Fruit fly (Drosophila melanogaster): Measurements from ENCODE around the gene nan.

DNA sequence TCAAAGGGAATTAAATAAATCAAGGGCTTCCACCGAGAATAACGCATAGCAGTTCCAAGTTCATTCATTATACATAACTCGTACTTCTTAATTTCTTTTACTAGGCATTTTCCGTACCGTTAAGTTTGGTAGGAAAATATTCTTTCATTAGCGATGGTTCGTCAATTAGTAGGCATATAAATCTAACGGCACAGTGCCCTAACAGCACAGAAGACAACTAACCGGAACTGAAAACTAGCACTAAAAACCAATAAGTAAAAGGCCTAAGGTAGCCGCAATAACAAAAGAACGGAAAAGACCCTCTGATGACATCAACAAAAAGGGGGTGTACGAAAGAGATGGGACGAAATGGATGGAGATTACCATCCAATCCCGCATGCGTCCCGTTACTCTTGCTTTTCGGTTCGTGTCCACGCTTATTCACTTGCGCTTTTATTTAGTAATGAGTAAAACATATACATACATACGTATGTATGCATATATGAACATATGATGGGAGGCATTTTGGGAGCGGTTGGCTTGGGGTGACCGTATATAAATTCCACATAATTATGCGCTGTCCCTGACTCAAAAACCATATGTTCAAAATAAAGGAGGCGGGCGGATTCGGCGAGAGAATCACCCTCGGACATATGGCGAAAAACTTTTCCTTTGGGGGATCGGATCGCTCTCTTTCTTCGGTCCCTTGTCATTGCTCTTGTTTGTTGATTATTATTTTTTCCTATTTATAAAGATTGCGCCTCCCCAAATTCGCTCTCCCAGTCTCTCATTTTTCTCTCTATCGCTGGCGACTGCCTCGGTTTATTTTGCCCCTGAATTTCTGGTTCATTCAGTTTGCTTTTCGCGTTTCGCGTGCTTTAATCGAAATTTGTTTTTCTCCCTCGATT is 31.4 kb upstream of the nan start:
- TF ChIP-seq CG8478 (optimal IDR thresholded peaks at IDR 0.05): no peak
- no peak for TF ChIP-seq CTCF (optimal IDR thresholded peaks at IDR 0.05)
